Worm (Caenorhabditis elegans): ENCODE results near the gene R07B7.10.

DNA sequence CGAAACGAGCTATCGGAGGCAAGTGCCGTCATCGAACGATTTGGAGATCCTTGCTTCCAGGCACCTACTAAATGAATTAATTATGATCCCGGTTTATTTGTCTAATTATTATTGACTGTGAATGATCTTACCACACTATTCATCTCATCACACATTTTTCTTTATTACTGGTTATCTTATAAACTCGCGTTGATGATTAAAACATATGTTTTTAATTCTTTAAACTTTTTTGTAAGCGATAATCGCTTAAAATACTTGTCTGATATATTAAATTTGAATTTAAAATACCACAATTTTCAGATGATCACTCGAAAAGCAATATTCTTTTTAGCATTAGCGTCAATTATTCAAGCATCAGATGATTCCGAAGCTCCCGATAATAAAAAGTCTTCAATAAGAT, 37.9 kb upstream of the R07B7.10 start, which contains the start of gene F10C2.5:
- TF ChIP-seq swsn-7 (tag; optimal IDR thresholded peaks at IDR 0.05) = no peak
- no peak for TF ChIP-seq elt-3 (tag; optimal IDR thresholded peaks at IDR 0.05)
- TF ChIP-seq snpc-4 (tag; optimal IDR thresholded peaks at IDR 0.05) = no peak
- TF ChIP-seq alr-1 (tag; optimal IDR thresholded peaks at IDR 0.05; ENCODE audit: borderline replicate concordance) = no peak
- no peak for TF ChIP-seq skn-1 (tag; optimal IDR thresholded peaks at IDR 0.05)
- TF ChIP-seq ama-1 (optimal IDR thresholded peaks at IDR 0.05) = no peak
- no peak for TF ChIP-seq nhr-85 (tag)
- TF ChIP-seq nhr-11 (tag; optimal IDR thresholded peaks at IDR 0.05) = no peak
